Worm (Caenorhabditis elegans) whole organism, late embryonic: Measurements from ENCODE around the gene C34C12.7.

Experiments used
- ceh-22 ChIP-seq: sonication (generic microtip); optimal IDR thresholded peaks from 2 replicates; lab custom pipeline; 2017; ENCODE audit warnings: missing biosample characterization, missing genetic modification characterization
- ceh-34 ChIP-seq: sonication (generic microtip); optimal IDR thresholded peaks from 2 replicates; lab custom pipeline; 2016; ENCODE audit warnings: mild to moderate bottlenecking, missing genetic modification characterization, missing compliant biosample characterization
- elt-2 ChIP-seq: sonication (generic microtip); optimal IDR thresholded peaks from 2 replicates; lab custom pipeline; 2016; ENCODE audit warnings: missing genetic modification reagents, missing genetic modification characterization, missing compliant biosample characterization
- nhr-232 ChIP-seq: sonication (generic microtip); optimal IDR thresholded peaks from 2 replicates; lab custom pipeline; 2016; ENCODE audit warnings: missing genetic modification characterization, missing compliant biosample characterization
- pha-4 ChIP-seq: fragments of 150-350 bp; optimal IDR thresholded peaks from 2 replicates; lab custom pipeline; 2018; ENCODE audit warnings: missing biosample characterization, missing genetic modification reagents, missing genetic modification characterization
- pqm-1 ChIP-seq: sonication (generic microtip); optimal IDR thresholded peaks from 2 replicates; lab custom pipeline; 2016; ENCODE audit warnings: missing genetic modification characterization, missing compliant biosample characterization
- rnt-1 ChIP-seq: sonication (generic microtip); optimal IDR thresholded peaks from 2 replicates; lab custom pipeline; 2016; ENCODE audit warnings: missing genetic modification characterization, missing compliant biosample characterization
- ztf-16 ChIP-seq: sonication (generic microtip); optimal IDR thresholded peaks from 2 replicates; lab custom pipeline; 2017; ENCODE audit warnings: missing genetic modification characterization, missing compliant biosample characterization

- TF ChIP-seq rnt-1 (tag; lab: Kevin White, UChicago) (no peak), pha-4 (tag; lab: Kevin White, UChicago) (no peak), ztf-16 (no peak), elt-2 (tag; lab: Kevin White, UChicago) (no peak), pqm-1 (no peak), ceh-22 (no peak), nhr-232 (tag; lab: Kevin White, UChicago) (no peak), ceh-34 (no peak)
These were observed 2.1 kb downstream of the C34C12.7 start for ce11 chrIII:3486055-3486454.
